Worm (Caenorhabditis elegans): ENCODE results near the gene R193.1.

R193.1 gene

ce11 chrX:1141617-1142016, 13.1 kb upstream of the R193.1 start:
- TF ChIP-seq unc-39 (tag; optimal IDR thresholded peaks at IDR 0.05): no peak
- no peak for TF ChIP-seq elt-1 (tag; optimal IDR thresholded peaks at IDR 0.05)
- TF ChIP-seq ama-1 (optimal IDR thresholded peaks at IDR 0.05): no peak
- TF ChIP-seq lsy-2 (tag; optimal IDR thresholded peaks at IDR 0.05): no peak
- TF ChIP-seq lin-39 (tag; optimal IDR thresholded peaks at IDR 0.05): no peak
- TF ChIP-seq zag-1 (tag; optimal IDR thresholded peaks at IDR 0.05): no peak
- no peak for TF ChIP-seq unc-62 (GFP tag; optimal IDR thresholded peaks at IDR 0.05)
- TF ChIP-seq aly-2 (tag; optimal IDR thresholded peaks at IDR 0.05): no peak
- no peak for TF ChIP-seq ceh-82 (tag; optimal IDR thresholded peaks at IDR 0.05)
- TF ChIP-seq mdl-1 (tag; optimal IDR thresholded peaks at IDR 0.05): no peak
- TF ChIP-seq fos-1 (tag; optimal IDR thresholded peaks at IDR 0.05): no peak
- TF ChIP-seq dmd-4 (tag; optimal IDR thresholded peaks at IDR 0.05): no peak
- no peak for TF ChIP-seq mbf-1 (tag; optimal IDR thresholded peaks at IDR 0.05)
- no peak for TF ChIP-seq nhr-25 (tag; optimal IDR thresholded peaks at IDR 0.05)
- TF ChIP-seq ztf-1 (GFP tag; conservative IDR thresholded peaks at IDR 0.05): no peak
- TF ChIP-seq ztf-11 (tag; optimal IDR thresholded peaks at IDR 0.05): no peak

- TF ChIP-seq fos-1 (tag; optimal IDR thresholded peaks at IDR 0.05) (peak; percentile 40), R02D3.7 (tag; optimal IDR thresholded peaks at IDR 0.05) (no peak)
Observed at ce11 chrX:1147394-1147793, 7.4 kb upstream of the R193.1 start.

- TF ChIP-seq ama-1 (optimal IDR thresholded peaks at IDR 0.05): no peak
- peak; percentile 18 for TF ChIP-seq sma-9 (GFP tag; optimal IDR thresholded peaks at IDR 0.05)
- no peak for TF ChIP-seq sma-9 (tag; optimal IDR thresholded peaks at IDR 0.05)
- peak; percentile 72 for TF ChIP-seq crh-2 (tag; optimal IDR thresholded peaks at IDR 0.05)
- no peak for TF ChIP-seq R02D3.7 (tag; optimal IDR thresholded peaks at IDR 0.05)
- TF ChIP-seq lin-13 (GFP tag; optimal IDR thresholded peaks at IDR 0.05): no peak
- no peak for TF ChIP-seq unc-62 (GFP tag; optimal IDR thresholded peaks at IDR 0.05)
- no peak for TF ChIP-seq elt-1 (tag; optimal IDR thresholded peaks at IDR 0.05)
- no peak for TF ChIP-seq lsy-2 (tag; optimal IDR thresholded peaks at IDR 0.05)
- no peak for TF ChIP-seq nhr-237 (tag; optimal IDR thresholded peaks at IDR 0.05)
- peak; percentile 97 for TF ChIP-seq fos-1 (tag; optimal IDR thresholded peaks at IDR 0.05)
- peak; percentile 95 for TF ChIP-seq nhr-129 (tag; optimal IDR thresholded peaks at IDR 0.05)
- peak; percentile 16 for TF ChIP-seq gmeb-1 (tag; optimal IDR thresholded peaks at IDR 0.05)
- no peak for TF ChIP-seq skn-1 (tag; optimal IDR thresholded peaks at IDR 0.05)
- TF ChIP-seq zag-1 (tag; optimal IDR thresholded peaks at IDR 0.05): no peak
Observed at ce11 chrX:1148438-1148837, 6.3 kb upstream of the R193.1 start, which contains the start of the genes R193.2 and R193.6. R193.2 (minus strand) TSS chrX:1148585. R193.6 (plus strand) TSS chrX:1148787.

ce11 chrX:1162019-1162418, 7.3 kb downstream of the R193.1 start, which contains the start of gene tmc-1:
tmc-1 (plus strand) TSS chrX:1162207.
- no peak for TF ChIP-seq unc-62 (GFP tag; optimal IDR thresholded peaks at IDR 0.05)
- no peak for TF ChIP-seq F13H6.1 (tag; optimal IDR thresholded peaks at IDR 0.05)
- TF ChIP-seq ztf-1 (GFP tag; conservative IDR thresholded peaks at IDR 0.05): no peak

DNA sequence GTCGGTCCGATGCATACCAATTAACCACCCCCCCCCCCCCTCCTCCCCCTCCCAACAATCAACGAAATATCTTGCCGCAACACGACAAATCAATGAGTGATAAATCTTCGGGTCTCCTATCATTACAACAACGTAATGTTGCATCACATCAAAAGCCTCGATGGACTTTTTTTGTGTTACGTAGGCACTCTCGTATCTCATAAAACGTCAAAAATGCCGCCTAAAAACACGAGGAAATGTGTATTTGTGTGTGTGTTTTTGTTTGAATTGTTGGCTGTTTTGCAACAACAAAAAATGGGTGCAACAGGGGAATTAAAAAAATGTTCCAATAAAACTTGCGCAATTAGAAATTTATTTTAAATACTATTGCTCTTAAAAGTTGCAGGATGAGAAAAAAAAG, 12.5 kb downstream of the R193.1 start:
- TF ChIP-seq nhr-129 (tag; optimal IDR thresholded peaks at IDR 0.05) (peak; percentile 54), snpc-4 (tag; optimal IDR thresholded peaks at IDR 0.05) (no peak)

DNA sequence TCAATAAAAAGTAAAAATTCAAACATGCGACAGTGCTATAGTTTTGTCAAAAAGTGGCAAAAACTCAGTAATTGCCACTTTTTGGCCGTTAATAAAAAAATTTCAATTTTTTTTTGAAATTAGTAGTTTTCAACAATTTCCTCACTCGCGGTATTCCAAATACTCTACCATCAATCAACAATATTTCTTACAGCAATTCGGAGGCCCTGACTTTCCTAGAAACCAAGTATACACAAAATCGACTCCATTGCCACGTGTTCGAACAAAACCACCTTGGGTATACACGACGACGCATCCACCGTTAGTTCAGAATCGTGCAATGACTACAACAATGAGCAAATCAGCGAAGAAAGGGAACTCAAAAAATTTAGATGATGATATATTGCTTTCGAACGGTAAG, 16.9 kb downstream of the R193.1 start:
- TF ChIP-seq nhr-129 (tag; optimal IDR thresholded peaks at IDR 0.05) (no peak), zag-1 (tag; optimal IDR thresholded peaks at IDR 0.05) (no peak), dmd-4 (tag; optimal IDR thresholded peaks at IDR 0.05) (no peak), blmp-1 (tag; optimal IDR thresholded peaks at IDR 0.05; ENCODE audit: insufficient read depth) (no peak), unc-62 (GFP tag; optimal IDR thresholded peaks at IDR 0.05) (no peak), alr-1 (tag; optimal IDR thresholded peaks at IDR 0.05) (no peak), nhr-237 (tag; optimal IDR thresholded peaks at IDR 0.05) (no peak), ztf-1 (GFP tag; conservative IDR thresholded peaks at IDR 0.05) (no peak), nhr-10 (tag; optimal IDR thresholded peaks at IDR 0.05) (no peak), unc-39 (tag; optimal IDR thresholded peaks at IDR 0.05) (no peak), ztf-11 (tag; optimal IDR thresholded peaks at IDR 0.05) (no peak), peb-1 (tag; optimal IDR thresholded peaks at IDR 0.05) (no peak), nhr-11 (tag; optimal IDR thresholded peaks at IDR 0.05) (no peak), mdl-1 (tag; optimal IDR thresholded peaks at IDR 0.05) (no peak), F13H6.1 (tag; optimal IDR thresholded peaks at IDR 0.05) (no peak), nhr-23 (tag; optimal IDR thresholded peaks at IDR 0.05) (no peak), skn-1 (tag; optimal IDR thresholded peaks at IDR 0.05) (no peak)
